Worm (Caenorhabditis elegans) whole organism, L4 larva: ENCODE data around the gene C24B9.3.

Experiments used
- D1046.2 ChIP-seq: fragments of 200-800 bp; sonication (Bioruptor generic); IDR thresholded peaks from 2 replicates; pipeline ENCODE4 v1.3.6; 2022; ENCODE audit warnings: missing genetic modification characterization, missing compliant biosample characterization
- F10B5.3 ChIP-seq: sonication (generic microtip); optimal IDR thresholded peaks from 2 replicates; lab custom pipeline; 2016; ENCODE audit warnings: mild to moderate bottlenecking, missing genetic modification characterization, missing compliant biosample characterization
- F26F4.8 ChIP-seq: fragments of 200-800 bp; sonication (Bioruptor generic); conservative IDR thresholded peaks from 2 replicates; pipeline ENCODE4 v1.3.6; 2022; ENCODE audit warnings: missing genetic modification characterization, missing compliant biosample characterization
- T26A8.4 ChIP-seq: fragments of 200-800 bp; sonication (Bioruptor generic); IDR thresholded peaks from 2 replicates; pipeline ENCODE4 v1.3.6; 2022; ENCODE audit warnings: missing genetic modification characterization, missing compliant biosample characterization
- Y75B8A.6 ChIP-seq: fragments of 200-800 bp; sonication (Bioruptor generic); IDR thresholded peaks from 2 replicates; pipeline ENCODE4 v1.3.6; 2022; ENCODE audit warnings: missing genetic modification reagents, missing genetic modification characterization, missing compliant biosample characterization
- aha-1 ChIP-seq: fragments of 150-350 bp; peaks from one replicate; lab custom pipeline; 2014; ENCODE audit warnings: missing biosample characterization, missing genetic modification characterization
- ceh-44 ChIP-seq: fragments of 200-800 bp; sonication (Bioruptor generic); IDR thresholded peaks from 2 replicates; pipeline ENCODE4 v1.3.6; 2022; ENCODE audit warnings: missing genetic modification reagents, missing genetic modification characterization, missing compliant biosample characterization
- ceh-62 ChIP-seq: sonication (generic microtip); optimal IDR thresholded peaks from 2 replicates; lab custom pipeline; 2017; ENCODE audit warnings: missing biosample characterization, missing genetic modification characterization
- ceh-82 ChIP-seq: sonication (generic microtip); optimal IDR thresholded peaks from 2 replicates; lab custom pipeline; 2017; ENCODE audit warnings: missing biosample characterization, missing genetic modification characterization
- daf-12 ChIP-seq: fragments of 150-350 bp; optimal IDR thresholded peaks from 2 replicates; lab custom pipeline; 2014; ENCODE audit warnings: missing biosample characterization, missing genetic modification reagents, missing genetic modification characterization
- daf-16 ChIP-seq, 3 experiments: sonication (generic microtip); optimal IDR thresholded peaks; 2 replicates each; lab custom pipeline; 2016 to 2017; ENCODE audit warnings: missing genetic modification characterization in 3 of 3, missing genetic modification reagents in 3 of 3, mild to moderate bottlenecking in 2 of 3, missing compliant biosample characterization in 2 of 3, missing biosample characterization in 1 of 3, moderate library complexity in 1 of 3
- daf-19 ChIP-seq: fragments of 200-800 bp; sonication (Bioruptor generic); conservative IDR thresholded peaks from 2 replicates; pipeline ENCODE4 v1.3.6; 2022; ENCODE audit warnings: missing genetic modification characterization, missing compliant biosample characterization
- daf-8 ChIP-seq: fragments of 200-800 bp; sonication (Bioruptor generic); IDR thresholded peaks from 2 replicates; pipeline ENCODE4 v1.3.6; 2022; ENCODE audit warnings: missing genetic modification characterization, missing compliant biosample characterization
- dmd-6 ChIP-seq: fragments of 200-800 bp; sonication (Bioruptor generic); IDR thresholded peaks from 2 replicates; pipeline ENCODE4 v1.3.6; 2022; ENCODE audit warnings: missing genetic modification reagents, missing genetic modification characterization, missing compliant biosample characterization
- dmd-9 ChIP-seq: fragments of 200-800 bp; sonication (Bioruptor generic); IDR thresholded peaks from 2 replicates; pipeline ENCODE4 v1.3.6; 2022; ENCODE audit warnings: missing genetic modification reagents, missing genetic modification characterization, missing compliant biosample characterization
- dve-1 ChIP-seq: sonication (generic microtip); optimal IDR thresholded peaks from 2 replicates; lab custom pipeline; 2017; ENCODE audit warnings: antibody characterized with exemption, mild to moderate bottlenecking, missing genetic modification characterization, missing compliant biosample characterization; ENCODE audit not compliant: insufficient read depth
- egl-27 ChIP-seq: sonication (generic microtip); optimal IDR thresholded peaks from 3 replicates; lab custom pipeline; 2017; ENCODE audit warnings: missing biosample characterization, missing genetic modification reagents, missing genetic modification characterization
- egl-43 ChIP-seq: fragments of 200-800 bp; sonication (Bioruptor generic); IDR thresholded peaks from 2 replicates; pipeline ENCODE4 v1.3.6; 2022; ENCODE audit warnings: missing genetic modification reagents, missing genetic modification characterization, missing compliant biosample characterization
- hlh-11 ChIP-seq: fragments of 200-800 bp; sonication (Bioruptor generic); optimal IDR thresholded peaks from 2 replicates; lab custom pipeline; 2018; ENCODE audit warnings: mild to moderate bottlenecking, missing genetic modification characterization, missing compliant biosample characterization
- hmg-1.1 ChIP-seq: fragments of 200-800 bp; sonication (Bioruptor generic); IDR thresholded peaks from 2 replicates; pipeline ENCODE4 v1.3.6; 2022; ENCODE audit warnings: missing genetic modification reagents, missing genetic modification characterization, missing compliant biosample characterization
- lim-7 ChIP-seq: fragments of 200-800 bp; sonication (Bioruptor generic); IDR thresholded peaks from 2 replicates; pipeline ENCODE4 v1.3.6; 2022; ENCODE audit warnings: missing genetic modification characterization, missing compliant biosample characterization
- lin-1 ChIP-seq: fragments of 200-800 bp; sonication (Bioruptor generic); IDR thresholded peaks from 2 replicates; pipeline ENCODE4 v1.3.6; 2022; ENCODE audit warnings: missing genetic modification reagents, missing genetic modification characterization, missing compliant biosample characterization
- lin-13 ChIP-seq: fragments of 150-350 bp; optimal IDR thresholded peaks from 2 replicates; lab custom pipeline; 2014; ENCODE audit warnings: missing biosample characterization, missing genetic modification reagents, missing genetic modification characterization
- lin-29 ChIP-seq: fragments of 200-800 bp; sonication (Bioruptor generic); IDR thresholded peaks from 2 replicates; pipeline ENCODE4 v1.3.6; 2022; ENCODE audit warnings: missing genetic modification reagents, missing genetic modification characterization, missing compliant biosample characterization
- lin-38 ChIP-seq: fragments of 200-800 bp; sonication (Bioruptor generic); IDR thresholded peaks from 2 replicates; pipeline ENCODE4 v1.3.6; 2022; ENCODE audit warnings: missing genetic modification reagents, missing genetic modification characterization, missing compliant biosample characterization
- lir-3 ChIP-seq: sonication (generic microtip); optimal IDR thresholded peaks from 2 replicates; lab custom pipeline; 2016; ENCODE audit warnings: mild to moderate bottlenecking, missing genetic modification characterization, missing compliant biosample characterization
- lsy-2 ChIP-seq, 2 experiments: fragments of 150-350 bp in 1 of 2; sonication (generic microtip) in 1 of 2; optimal IDR thresholded peaks; 2 replicates each; lab custom pipeline; 2014 to 2017; ENCODE audit warnings: missing biosample characterization in 2 of 2, missing genetic modification characterization in 2 of 2
- mdl-1 ChIP-seq, 2 experiments: fragments of 150-350 bp in 1 of 2; sonication (generic microtip) in 1 of 2; optimal IDR thresholded peaks; 2 replicates each; lab custom pipeline; 2014 to 2017; ENCODE audit warnings: missing biosample characterization in 2 of 2, missing genetic modification characterization in 2 of 2
- mes-2 ChIP-seq: sonication (generic microtip); optimal IDR thresholded peaks from 2 replicates; lab custom pipeline; 2016; ENCODE audit warnings: missing genotype, mild to moderate bottlenecking, missing genetic modification characterization, missing compliant biosample characterization; ENCODE audit not compliant: poor library complexity, severe bottlenecking
- mxl-3 ChIP-seq: fragments of 200-800 bp; sonication (Bioruptor generic); optimal IDR thresholded peaks from 2 replicates; lab custom pipeline; 2018; ENCODE audit warnings: mild to moderate bottlenecking, missing genetic modification characterization, missing compliant biosample characterization
- nhr-102 ChIP-seq: sonication (generic microtip); optimal IDR thresholded peaks from 2 replicates; lab custom pipeline; 2016; ENCODE audit warnings: mild to moderate bottlenecking, missing genetic modification characterization, moderate library complexity, missing compliant biosample characterization
- nhr-28 ChIP-seq: fragments of 150-350 bp; optimal IDR thresholded peaks from 2 replicates; lab custom pipeline; 2014; ENCODE audit warnings: missing biosample characterization, missing genetic modification characterization
- nhr-48 ChIP-seq: sonication (generic microtip); optimal IDR thresholded peaks from 2 replicates; lab custom pipeline; 2016; ENCODE audit warnings: mild to moderate bottlenecking, missing genetic modification characterization, missing compliant biosample characterization
- nhr-6 ChIP-seq: fragments of 150-350 bp; optimal IDR thresholded peaks from 2 replicates; lab custom pipeline; 2014; ENCODE audit warnings: missing biosample characterization, missing genetic modification characterization
- nhr-77 ChIP-seq: fragments of 150-350 bp; optimal IDR thresholded peaks from 2 replicates; lab custom pipeline; 2014; ENCODE audit warnings: missing biosample characterization, missing genetic modification characterization
- pha-4 ChIP-seq, 2 experiments: fragments of 150-350 bp in 1 of 2; fragments of 200-800 bp in 1 of 2; sonication (Bioruptor generic) in 1 of 2; IDR thresholded peaks in 1 of 2; optimal IDR thresholded peaks in 1 of 2; 2 replicates each; pipeline versions ENCODE4 v1.3.6 to Lab custom; 2014 to 2022; ENCODE audit warnings: missing genetic modification characterization in 2 of 2, missing genetic modification reagents in 2 of 2, missing biosample characterization in 1 of 2, missing compliant biosample characterization in 1 of 2
- pqm-1 ChIP-seq: sonication (generic microtip); optimal IDR thresholded peaks from 2 replicates; lab custom pipeline; 2017; ENCODE audit warnings: missing biosample characterization, missing genetic modification characterization
- rbr-2 ChIP-seq: sonication (generic microtip); optimal IDR thresholded peaks from 2 replicates; lab custom pipeline; 2016; ENCODE audit warnings: missing genotype, missing genetic modification characterization, missing compliant biosample characterization
- saeg-2 ChIP-seq: fragments of 200-800 bp; sonication (Bioruptor generic); IDR thresholded peaks from 2 replicates; pipeline ENCODE4 v1.3.6; 2022; ENCODE audit warnings: missing genetic modification reagents, missing genetic modification characterization, missing compliant biosample characterization
- sdz-12 ChIP-seq: fragments of 200-800 bp; sonication (Bioruptor generic); optimal IDR thresholded peaks from 2 replicates; lab custom pipeline; 2018; ENCODE audit warnings: mild to moderate bottlenecking, missing genetic modification characterization, missing compliant biosample characterization
- set-16 ChIP-seq: fragments of 200-800 bp; sonication (Bioruptor generic); IDR thresholded peaks from 2 replicates; pipeline ENCODE4 v1.3.6; 2022; ENCODE audit warnings: missing genetic modification reagents, missing genetic modification characterization, missing compliant biosample characterization
- snpc-4 ChIP-seq: fragments of 150-350 bp; optimal IDR thresholded peaks from 2 replicates; lab custom pipeline; 2014; ENCODE audit warnings: missing biosample characterization, missing genetic modification characterization

Gene C24B9.3

ce11 chrV:2711429-2711828 is at the start of gene C24B9.3:
Gene C24B9.3 (minus strand): TSS chrV:2711599.
- peak; percentile 74 for TF ChIP-seq dmd-6
- no peak for TF ChIP-seq nhr-6
- no peak for TF ChIP-seq daf-19 (GFP tag; lab: Robert Waterston, UW)
- TF ChIP-seq hlh-11 = peak; percentile 52
- no peak for TF ChIP-seq ceh-62
- no peak for TF ChIP-seq nhr-48 (tag; lab: Kevin White, UChicago)
- TF ChIP-seq lin-38 (GFP tag; lab: Robert Waterston, UW) = no peak
- TF ChIP-seq mxl-3 (GFP tag; lab: Kevin White, UChicago) = peak; percentile 26
- peak; percentile 45 for TF ChIP-seq nhr-77 (tag; lab: Kevin White, UChicago)
- TF ChIP-seq pha-4 (GFP tag; IDR thresholded peaks at IDR 0.05; lab: Robert Waterston, UW) = no peak
- no peak for TF ChIP-seq pha-4 (tag; optimal IDR thresholded peaks at IDR 0.05; lab: Kevin White, UChicago)
- TF ChIP-seq daf-16 (GFP tag; optimal IDR thresholded peaks at IDR 0.05; lab: Kevin White, UChicago) = no peak
- peak; percentile 75 for TF ChIP-seq daf-16 (tag; optimal IDR thresholded peaks at IDR 0.05; lab: Kevin White, UChicago)
- TF ChIP-seq pqm-1 (tag; lab: Kevin White, UChicago) = peak; percentile 71
- no peak for TF ChIP-seq mes-2 (tag; lab: Kevin White, UChicago)
- peak; percentile 57 for TF ChIP-seq nhr-28 (tag; lab: Kevin White, UChicago)

- no peak for TF ChIP-seq Y75B8A.6 (GFP tag; lab: Robert Waterston, UW)
- no peak for TF ChIP-seq lin-1 (GFP tag; lab: Robert Waterston, UW)
- no peak for TF ChIP-seq sdz-12
- TF ChIP-seq rbr-2 = no peak
- no peak for TF ChIP-seq daf-8 (GFP tag; lab: Robert Waterston, UW)
- TF ChIP-seq egl-43 (GFP tag; lab: Robert Waterston, UW) = no peak
- TF ChIP-seq dve-1 (tag; lab: Kevin White, UChicago) = no peak
- TF ChIP-seq ceh-62 = no peak
Measured at ce11 chrV:2759456-2759855, 48.1 kb upstream of the C24B9.3 start, which contains the start of gene srg-58. Gene srg-58 (minus strand): TSS chrV:2759556.

ce11 chrV:2758437-2758836 is 47.0 kb upstream of the C24B9.3 start:
- TF ChIP-seq daf-12 (tag; lab: Kevin White, UChicago) (no peak), F26F4.8 (0 out of 2 replicates have a peak, but pooled peaks have one; percentile 32), lin-38 (GFP tag; lab: Robert Waterston, UW) (no peak), ceh-44 (GFP tag; lab: Robert Waterston, UW) (0 out of 2 replicates have a peak, but pooled peaks have one; percentile 8), F10B5.3 (tag; lab: Kevin White, UChicago) (no peak), lim-7 (GFP tag; lab: Robert Waterston, UW) (no peak), egl-27 (tag; lab: Kevin White, UChicago) (no peak), nhr-102 (tag; lab: Kevin White, UChicago) (no peak), set-16 (peak; percentile 55)

ce11 chrV:2757226-2757893 is 46.0 kb upstream of the C24B9.3 start, which contains the start of gene srx-28:
Gene srx-28 (minus strand): TSS chrV:2757276.
- TF ChIP-seq mxl-3 (GFP tag; lab: Kevin White, UChicago) (no peak), aha-1 (tag; lab: Kevin White, UChicago) (peak; percentile 37), set-16 (peak; percentile 86), dmd-9 (GFP tag; lab: Robert Waterston, UW) (0 out of 2 replicates have a peak, but pooled peaks have one; percentile 48)

ce11 chrV:2753007-2753406 is 41.6 kb upstream of the C24B9.3 start, which contains the start of gene srx-26:
Gene srx-26 (minus strand): TSS chrV:2753107.
- TF ChIP-seq T26A8.4 (GFP tag; lab: Robert Waterston, UW) = no peak
- no peak for TF ChIP-seq egl-43 (GFP tag; lab: Robert Waterston, UW)
- no peak for TF ChIP-seq lir-3 (tag; lab: Kevin White, UChicago)
- TF ChIP-seq hmg-1.1 (GFP tag; lab: Robert Waterston, UW) = no peak
- TF ChIP-seq lin-29 (GFP tag; lab: Robert Waterston, UW) = no peak
- TF ChIP-seq lin-13 (GFP tag; lab: Kevin White, UChicago) = no peak
- TF ChIP-seq snpc-4 (tag; lab: Kevin White, UChicago) = no peak
- TF ChIP-seq pha-4 (GFP tag; IDR thresholded peaks at IDR 0.05; lab: Robert Waterston, UW) = no peak
- no peak for TF ChIP-seq pha-4 (tag; optimal IDR thresholded peaks at IDR 0.05; lab: Kevin White, UChicago)
- TF ChIP-seq dve-1 (tag; lab: Kevin White, UChicago) = no peak
- TF ChIP-seq saeg-2 (GFP tag; lab: Robert Waterston, UW) = no peak
- no peak for TF ChIP-seq ceh-82 (tag; lab: Kevin White, UChicago)
- no peak for TF ChIP-seq mdl-1 (tag; optimal IDR thresholded peaks at IDR 0.05; lab: Kevin White, UChicago)
- TF ChIP-seq D1046.2 (GFP tag; lab: Robert Waterston, UW) = no peak
- no peak for TF ChIP-seq lsy-2 (tag; optimal IDR thresholded peaks at IDR 0.05; lab: Kevin White, UChicago)
